Worm (Caenorhabditis elegans) whole organism, young adult: ENCODE measurements around the gene C49A9.4.
A peak's percentile ranks its signal among the peaks of the same experiment; 100 is the strongest.

Experiments used
- C06A6.2 ChIP-seq: fragments of 200-800 bp; sonication (Bioruptor generic); conservative IDR thresholded peaks from 2 replicates; pipeline ENCODE4 v1.3.6; 2022; ENCODE audit warnings: missing genetic modification characterization, missing compliant biosample characterization
- D2030.7 ChIP-seq: fragments of 200-800 bp; sonication (Bioruptor generic); IDR thresholded peaks from 2 replicates; pipeline ENCODE4 v1.3.6; 2022; ENCODE audit warnings: missing genetic modification reagents, missing genetic modification characterization, missing compliant biosample characterization
- F22D6.2 ChIP-seq: sonication (generic microtip); optimal IDR thresholded peaks from 2 replicates; lab custom pipeline; 2016; ENCODE audit warnings: mild to moderate bottlenecking, missing genetic modification characterization, missing compliant biosample characterization
- F33H1.4 ChIP-seq: fragments of 200-800 bp; sonication (Bioruptor generic); IDR thresholded peaks from 2 replicates; pipeline ENCODE4 v1.3.6; 2022; ENCODE audit warnings: missing genetic modification reagents, missing genetic modification characterization, missing compliant biosample characterization
- F37B4.10 ChIP-seq: fragments of 200-800 bp; sonication (Bioruptor generic); IDR thresholded peaks from 2 replicates; pipeline ENCODE4 v1.3.6; 2022; ENCODE audit warnings: missing genetic modification characterization, missing compliant biosample characterization
- F57C9.4 ChIP-seq: sonication (generic microtip); optimal IDR thresholded peaks from 2 replicates; lab custom pipeline; 2017; ENCODE audit warnings: mild to moderate bottlenecking, missing genetic modification characterization, missing compliant biosample characterization
- K11D2.4 ChIP-seq: fragments of 200-800 bp; sonication (Bioruptor generic); IDR thresholded peaks from 2 replicates; pipeline ENCODE4 v1.3.6; 2022; ENCODE audit warnings: missing genetic modification reagents, missing genetic modification characterization, missing compliant biosample characterization
- Y53F4B.3 ChIP-seq: fragments of 200-800 bp; sonication (Bioruptor generic); IDR thresholded peaks from 2 replicates; pipeline ENCODE4 v1.3.6; 2022; ENCODE audit warnings: missing genetic modification reagents, missing genetic modification characterization, missing compliant biosample characterization
- akir-1 ChIP-seq: fragments of 200-800 bp; sonication (Bioruptor generic); optimal IDR thresholded peaks from 2 replicates; lab custom pipeline; 2018; ENCODE audit warnings: mild to moderate bottlenecking, missing genetic modification characterization, moderate library complexity, missing compliant biosample characterization
- aptf-2 ChIP-seq: fragments of 200-800 bp; sonication (Bioruptor generic); conservative IDR thresholded peaks from 2 replicates; pipeline ENCODE4 v1.3.6; 2022; ENCODE audit warnings: missing genetic modification reagents, missing genetic modification characterization, missing compliant biosample characterization
- aptf-3 ChIP-seq: fragments of 200-800 bp; sonication (Bioruptor generic); IDR thresholded peaks from 2 replicates; pipeline ENCODE4 v1.3.6; 2022; ENCODE audit warnings: missing genetic modification characterization, missing compliant biosample characterization
- athp-1 ChIP-seq: sonication (generic microtip); optimal IDR thresholded peaks from 2 replicates; lab custom pipeline; 2017; ENCODE audit warnings: mild to moderate bottlenecking, missing genetic modification characterization, missing compliant biosample characterization
- attf-3 ChIP-seq: fragments of 200-800 bp; sonication (Bioruptor generic); conservative IDR thresholded peaks from 2 replicates; pipeline ENCODE4 v1.3.6; 2022; ENCODE audit warnings: missing genetic modification reagents, missing genetic modification characterization, missing compliant biosample characterization
- chd-7 ChIP-seq: sonication (generic microtip); optimal IDR thresholded peaks from 2 replicates; lab custom pipeline; 2016; ENCODE audit warnings: mild to moderate bottlenecking, missing genetic modification characterization, moderate library complexity, missing compliant biosample characterization
- die-1 ChIP-seq: sonication (generic microtip); optimal IDR thresholded peaks from 2 replicates; lab custom pipeline; 2016; ENCODE audit warnings: missing genotype, mild to moderate bottlenecking, missing genetic modification characterization, missing compliant biosample characterization
- dox-1 ChIP-seq: fragments of 200-800 bp; sonication (Bioruptor generic); IDR thresholded peaks from 2 replicates; pipeline ENCODE4 v1.3.6; 2022; ENCODE audit warnings: missing genetic modification reagents, missing genetic modification characterization, missing compliant biosample characterization
- dpl-1 ChIP-seq: fragments of 150-350 bp; optimal IDR thresholded peaks from 2 replicates; lab custom pipeline; 2014; ENCODE audit warnings: missing biosample characterization, missing genetic modification reagents, missing genetic modification characterization
- efl-1 ChIP-seq: fragments of 150-350 bp; optimal IDR thresholded peaks from 2 replicates; lab custom pipeline; 2014; ENCODE audit warnings: missing biosample characterization, missing genetic modification reagents, missing genetic modification characterization
- egl-18 ChIP-seq: fragments of 200-800 bp; sonication (Bioruptor generic); IDR thresholded peaks from 2 replicates; pipeline ENCODE4 v1.3.6; 2022; ENCODE audit warnings: missing genetic modification reagents, missing genetic modification characterization, missing compliant biosample characterization
- egl-44 ChIP-seq: fragments of 200-800 bp; sonication (Bioruptor generic); IDR thresholded peaks from 2 replicates; pipeline ENCODE4 v1.3.6; 2022; ENCODE audit warnings: missing genetic modification reagents, missing genetic modification characterization, missing compliant biosample characterization
- fkh-3 ChIP-seq: sonication (generic microtip); optimal IDR thresholded peaks from 2 replicates; lab custom pipeline; 2016; ENCODE audit warnings: mild to moderate bottlenecking, missing genetic modification characterization, missing compliant biosample characterization
- gei-17 ChIP-seq: fragments of 200-800 bp; sonication (Bioruptor generic); optimal IDR thresholded peaks from 2 replicates; lab custom pipeline; 2018; ENCODE audit warnings: mild to moderate bottlenecking, missing genetic modification characterization, missing compliant biosample characterization
- him-1 ChIP-seq: sonication (generic microtip); optimal IDR thresholded peaks from 2 replicates; lab custom pipeline; 2016; ENCODE audit warnings: missing genotype, missing genetic modification reagents, missing genetic modification characterization, missing compliant biosample characterization
- hlh-26 ChIP-seq: fragments of 200-800 bp; sonication (Bioruptor generic); conservative IDR thresholded peaks from 2 replicates; pipeline ENCODE4 v1.3.6; 2022; ENCODE audit warnings: missing genetic modification reagents, missing genetic modification characterization, missing compliant biosample characterization
- hmg-1.2 ChIP-seq: fragments of 200-800 bp; sonication (Bioruptor generic); IDR thresholded peaks from 2 replicates; pipeline ENCODE4 v1.3.6; 2022; ENCODE audit warnings: missing genetic modification reagents, missing genetic modification characterization, missing compliant biosample characterization
- hrde-1 ChIP-seq: sonication (generic microtip); optimal IDR thresholded peaks from 2 replicates; lab custom pipeline; 2016; ENCODE audit warnings: missing genetic modification characterization, mild to moderate bottlenecking, missing compliant biosample characterization, moderate library complexity, missing genotype, missing genetic modification reagents, borderline replicate concordance
- lag-1 ChIP-seq: fragments of 200-800 bp; sonication (Bioruptor generic); IDR thresholded peaks from 2 replicates; pipeline ENCODE4 v1.3.6; 2022; ENCODE audit warnings: missing genetic modification reagents, missing genetic modification characterization, missing compliant biosample characterization
- let-526 ChIP-seq: fragments of 200-800 bp; sonication (Bioruptor generic); IDR thresholded peaks from 2 replicates; pipeline ENCODE4 v1.3.6; 2022; ENCODE audit warnings: missing genetic modification reagents, missing genetic modification characterization, missing compliant biosample characterization
- lin-54 ChIP-seq: fragments of 200-800 bp; sonication (Bioruptor generic); optimal IDR thresholded peaks from 2 replicates; lab custom pipeline; 2018; ENCODE audit warnings: mild to moderate bottlenecking, missing genetic modification characterization, missing compliant biosample characterization
- madf-3 ChIP-seq: fragments of 200-800 bp; sonication (Bioruptor generic); IDR thresholded peaks from 2 replicates; pipeline ENCODE4 v1.3.6; 2022; ENCODE audit warnings: missing genetic modification reagents, missing genetic modification characterization, missing compliant biosample characterization
- nhr-179 ChIP-seq: sonication (generic microtip); optimal IDR thresholded peaks from 2 replicates; lab custom pipeline; 2016; ENCODE audit warnings: mild to moderate bottlenecking, missing genetic modification characterization, missing compliant biosample characterization
- nhr-90 ChIP-seq: sonication (generic microtip); optimal IDR thresholded peaks from 2 replicates; lab custom pipeline; 2016; ENCODE audit warnings: missing genotype, mild to moderate bottlenecking, missing genetic modification characterization, missing compliant biosample characterization
- pbrm-1 ChIP-seq: fragments of 200-800 bp; sonication (Bioruptor generic); IDR thresholded peaks from 2 replicates; pipeline ENCODE4 v1.3.6; 2022; ENCODE audit warnings: missing genetic modification reagents, missing genetic modification characterization, missing compliant biosample characterization
- pha-4 ChIP-seq: fragments of 150-350 bp; sonication (generic microtip); optimal IDR thresholded peaks from 2 replicates; lab custom pipeline; 2014; ENCODE audit warnings: missing biosample characterization, missing genetic modification reagents, missing genetic modification characterization
- rec-8 ChIP-seq, 2 experiments: sonication (generic microtip); optimal IDR thresholded peaks; 2 replicates each; lab custom pipeline; 2016; ENCODE audit warnings: mild to moderate bottlenecking in 2 of 2, missing genetic modification characterization in 2 of 2, missing genetic modification reagents in 2 of 2, missing genotype in 2 of 2, missing biosample characterization in 1 of 2, missing compliant biosample characterization in 1 of 2, moderate library complexity in 1 of 2
- sdz-38 ChIP-seq: sonication (generic microtip); optimal IDR thresholded peaks from 2 replicates; lab custom pipeline; 2016; ENCODE audit warnings: missing genotype, missing genetic modification characterization, missing compliant biosample characterization
- sea-2 ChIP-seq: fragments of 200-800 bp; sonication (Bioruptor generic); IDR thresholded peaks from 2 replicates; pipeline ENCODE4 v1.3.6; 2022; ENCODE audit warnings: missing genetic modification characterization, missing compliant biosample characterization
- snpc-1.3 ChIP-seq: sonication (generic microtip); optimal IDR thresholded peaks from 2 replicates; lab custom pipeline; 2017; ENCODE audit warnings: missing genetic modification characterization, mild to moderate bottlenecking, missing compliant biosample characterization, antibody characterized with exemption, moderate library complexity, missing genotype, missing genetic modification reagents; ENCODE audit not compliant: insufficient read depth
- snpc-4 ChIP-seq, 5 experiments: fragments of 150-350 bp in 1 of 5; sonication (generic microtip) in 4 of 5; optimal IDR thresholded peaks; 2 replicates each; lab custom pipeline; 2014 to 2018; ENCODE audit warnings: missing genetic modification characterization in 5 of 5, missing biosample characterization in 3 of 5, antibody characterized with exemption in 2 of 5, mild to moderate bottlenecking in 2 of 5, missing compliant biosample characterization in 2 of 5, missing genotype in 2 of 5, moderate library complexity in 2 of 5, missing genetic modification reagents in 1 of 5
- somi-1 ChIP-seq: fragments of 200-800 bp; sonication (Bioruptor generic); optimal IDR thresholded peaks from 2 replicates; lab custom pipeline; 2018; ENCODE audit warnings: mild to moderate bottlenecking, missing genetic modification characterization, missing compliant biosample characterization
- sptf-2 ChIP-seq: fragments of 200-800 bp; sonication (Bioruptor generic); optimal IDR thresholded peaks from 2 replicates; lab custom pipeline; 2018; ENCODE audit warnings: mild to moderate bottlenecking, missing genetic modification characterization, missing compliant biosample characterization
- xnd-1 ChIP-seq: sonication (generic microtip); optimal IDR thresholded peaks from 2 replicates; lab custom pipeline; 2016; ENCODE audit warnings: missing genotype, missing genetic modification reagents, missing genetic modification characterization, missing compliant biosample characterization
- zim-3 ChIP-seq: sonication (generic microtip); optimal IDR thresholded peaks from 2 replicates; lab custom pipeline; 2017; ENCODE audit warnings: mild to moderate bottlenecking, missing genetic modification characterization, moderate library complexity, missing compliant biosample characterization
- ztf-25 ChIP-seq: fragments of 200-800 bp; sonication (Bioruptor generic); IDR thresholded peaks from 2 replicates; pipeline ENCODE4 v1.3.6; 2022; ENCODE audit warnings: missing genetic modification reagents, missing genetic modification characterization, missing compliant biosample characterization
- ztf-26 ChIP-seq: sonication (generic microtip); optimal IDR thresholded peaks from 2 replicates; lab custom pipeline; 2017; ENCODE audit warnings: missing genetic modification characterization, missing compliant biosample characterization
- ztf-3 ChIP-seq: fragments of 200-800 bp; sonication (Bioruptor generic); optimal IDR thresholded peaks from 2 replicates; lab custom pipeline; 2018; ENCODE audit warnings: mild to moderate bottlenecking, missing genetic modification characterization, missing compliant biosample characterization
- ztf-6 ChIP-seq: fragments of 200-800 bp; sonication (Bioruptor generic); IDR thresholded peaks from 2 replicates; pipeline ENCODE4 v1.3.6; 2022; ENCODE audit warnings: missing genetic modification reagents, missing genetic modification characterization, missing compliant biosample characterization

The C49A9.4 gene

ce11 chrIV:6206294-6206776 is 13.2 kb upstream of the C49A9.4 start, which contains the start of gene C49A9.10 (continued):
- TF ChIP-seq efl-1 (GFP tag; lab: Kevin White, UChicago) (peak; percentile 77), pha-4 (peak; percentile 57), F57C9.4 (peak; percentile 48), Y53F4B.3 (GFP tag; lab: Robert Waterston, UW) (no peak), lin-54 (GFP tag; lab: Kevin White, UChicago) (peak; percentile 91), sea-2 (GFP tag; lab: Robert Waterston, UW) (no peak), K11D2.4 (GFP tag; lab: Robert Waterston, UW) (no peak; the same call in 1 of the 2 replicates), egl-18 (GFP tag; lab: Robert Waterston, UW) (no peak), egl-44 (GFP tag; lab: Robert Waterston, UW) (no peak), xnd-1 (tag; lab: Kevin White, UChicago) (peak; percentile 35), zim-3 (tag; lab: Kevin White, UChicago) (no peak), sptf-2 (GFP tag; lab: Kevin White, UChicago) (no peak), let-526 (peak; percentile 89), hrde-1 (tag; lab: Kevin White, UChicago) (peak; percentile 40), ztf-3 (no peak), F37B4.10 (GFP tag; lab: Robert Waterston, UW) (no peak), pbrm-1 (GFP tag; lab: Robert Waterston, UW) (peak; percentile 60; the same call in 1 of the 2 replicates), rec-8 (tag; optimal IDR thresholded peaks at IDR 0.05; lab: Kevin White, UChicago) (peak; percentile 22 to 89), C06A6.2 (GFP tag; lab: Robert Waterston, UW) (peak; percentile 39; the same call in 1 of the 2 replicates), somi-1 (GFP tag; lab: Kevin White, UChicago) (peak; percentile 20), ztf-6 (GFP tag; lab: Robert Waterston, UW) (no peak), ztf-25 (GFP tag; lab: Robert Waterston, UW) (0 out of 2 replicates have a peak, but pooled peaks have one; percentile 34), die-1 (tag; lab: Kevin White, UChicago) (no peak), snpc-1.3 (tag; lab: Kevin White, UChicago) (no peak), snpc-4 (GFP tag; optimal IDR thresholded peaks at IDR 0.05; lab: Kevin White, UChicago) (peak; percentile 81), snpc-4 (tag; optimal IDR thresholded peaks at IDR 0.05; lab: Kevin White, UChicago) (peak; percentile 54 to 92 (median 88)), sdz-38 (tag; lab: Kevin White, UChicago) (no peak), ztf-26 (tag; lab: Kevin White, UChicago) (peak; percentile 22), aptf-3 (GFP tag; lab: Robert Waterston, UW) (no peak), dpl-1 (GFP tag; lab: Kevin White, UChicago) (peak; percentile 82), F33H1.4 (peak; percentile 60), nhr-90 (tag; lab: Kevin White, UChicago) (no peak), hlh-26 (GFP tag; lab: Robert Waterston, UW) (no peak), D2030.7 (GFP tag; lab: Robert Waterston, UW) (peak; percentile 45; the same call in 1 of the 2 replicates), hmg-1.2 (GFP tag; lab: Robert Waterston, UW) (peak; percentile 29; the same call in 1 of the 2 replicates), akir-1 (peak; percentile 60), athp-1 (tag; lab: Kevin White, UChicago) (peak; percentile 70), him-1 (tag; lab: Kevin White, UChicago) (peak; percentile 77), attf-3 (GFP tag; lab: Robert Waterston, UW) (peak; percentile 51; the same call in 1 of the 2 replicates), gei-17 (GFP tag; lab: Kevin White, UChicago) (no peak), dox-1 (no peak; the same call in 1 of the 2 replicates), F22D6.2 (tag; lab: Kevin White, UChicago) (peak; percentile 79), lag-1 (GFP tag; lab: Robert Waterston, UW) (no peak), fkh-3 (tag; lab: Kevin White, UChicago) (no peak), madf-3 (GFP tag; lab: Robert Waterston, UW) (peak; percentile 68; the same call in 1 of the 2 replicates), chd-7 (tag; lab: Kevin White, UChicago) (no peak), aptf-2 (GFP tag; lab: Robert Waterston, UW) (peak; percentile 46; the same call in 1 of the 2 replicates), nhr-179 (tag; lab: Kevin White, UChicago) (no peak)
